Fruit fly (Drosophila melanogaster): ENCODE measurements around the gene Arp5.

Arp5 gene

DNA sequence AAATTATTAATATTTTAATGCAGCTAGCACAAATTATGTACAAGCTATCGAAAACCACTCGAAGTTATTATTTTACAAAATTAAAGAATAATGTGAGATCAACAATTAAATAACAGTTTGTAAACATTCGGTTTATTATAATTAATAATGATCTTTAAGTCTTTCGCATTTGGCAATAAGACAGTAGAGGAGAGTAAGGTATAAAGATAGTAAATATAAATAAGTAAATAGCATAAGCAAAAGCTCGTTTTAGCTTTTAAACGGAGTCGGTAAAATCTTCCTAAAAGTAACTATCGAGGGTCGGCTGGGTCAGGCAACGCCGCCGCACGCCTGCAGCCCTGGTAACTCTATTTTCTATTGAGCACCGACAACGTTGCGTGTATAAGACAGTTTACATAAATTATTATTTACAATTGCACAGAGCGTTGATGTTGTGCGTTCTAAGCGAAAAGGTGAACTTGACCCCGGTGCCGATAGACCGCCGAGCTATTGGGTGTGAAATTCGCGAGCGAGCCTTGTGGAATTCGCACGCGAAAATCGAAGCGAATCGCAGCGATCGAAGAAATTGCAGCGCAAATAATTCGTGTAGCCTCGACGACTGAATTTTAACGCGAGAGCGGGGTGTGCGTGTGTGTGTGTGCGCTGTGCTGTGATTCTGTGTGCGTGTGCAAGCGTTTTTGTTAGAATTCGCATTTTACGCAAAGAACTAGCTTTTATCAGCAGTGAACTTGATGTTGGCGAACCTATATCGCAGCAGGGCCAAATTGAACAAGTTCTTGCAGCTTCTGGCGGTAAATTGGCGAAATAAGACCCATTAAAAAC, 17.7 kb upstream of the Arp5 start, which contains the start of gene wrd (continued):
- TF ChIP-seq sug (tag; optimal IDR thresholded peaks at IDR 0.05) = no peak
- TF ChIP-seq wor (GFP tag; IDR thresholded peaks at IDR 0.05) = no peak
- no peak for TF ChIP-seq al (GFP tag; IDR thresholded peaks at IDR 0.05)
- no peak for TF ChIP-seq Ptx1 (GFP tag; IDR thresholded peaks at IDR 0.05)
- TF ChIP-seq cwo (GFP tag; optimal IDR thresholded peaks at IDR 0.05) = no peak
- TF ChIP-seq az2 (GFP tag; optimal IDR thresholded peaks at IDR 0.05) = no peak
- no peak for TF ChIP-seq HLH4C (GFP tag; IDR thresholded peaks at IDR 0.05; ENCODE audit: partially characterized antibody)
- no peak for TF ChIP-seq CG3726 (GFP tag; IDR thresholded peaks at IDR 0.05)
- no peak for TF ChIP-seq Bdp1 (GFP tag; optimal IDR thresholded peaks at IDR 0.05)
- no peak for TF ChIP-seq E2f2 (GFP tag; IDR thresholded peaks at IDR 0.05)
- TF ChIP-seq CG18599 (GFP tag; optimal IDR thresholded peaks at IDR 0.05) = no peak
- no peak for TF ChIP-seq bcd (GFP tag; optimal IDR thresholded peaks at IDR 0.05)
- TF ChIP-seq lov (optimal IDR thresholded peaks at IDR 0.05) = no peak
- TF ChIP-seq lov (GFP tag; IDR thresholded peaks at IDR 0.05) = no peak
- no peak for TF ChIP-seq org-1 (GFP tag; optimal IDR thresholded peaks at IDR 0.05)
- no peak for TF ChIP-seq Atf-2 (GFP tag; optimal IDR thresholded peaks at IDR 0.05)
- no peak for TF ChIP-seq Atf6 (GFP tag; IDR thresholded peaks at IDR 0.05)
- TF ChIP-seq ems (GFP tag; optimal IDR thresholded peaks at IDR 0.05) = no peak
- TF ChIP-seq grn (GFP tag; optimal IDR thresholded peaks at IDR 0.05) = no peak
- no peak for TF ChIP-seq Dip3 (GFP tag; optimal IDR thresholded peaks at IDR 0.05)
- TF ChIP-seq CkIIα-i1 (GFP tag; IDR thresholded peaks at IDR 0.05) = no peak
- TF ChIP-seq CG15073 (GFP tag; optimal IDR thresholded peaks at IDR 0.05) = no peak
- no peak for TF ChIP-seq CG12236 (GFP tag; optimal IDR thresholded peaks at IDR 0.05)
- TF ChIP-seq gcm (GFP tag; optimal IDR thresholded peaks at IDR 0.05) = no peak
- TF ChIP-seq CG8924 (tag; optimal IDR thresholded peaks at IDR 0.05) = peak; percentile 36
- TF ChIP-seq knrl (GFP tag; IDR thresholded peaks at IDR 0.05; ENCODE audit: partially characterized antibody) = no peak
- TF ChIP-seq CG4730 (GFP tag; IDR thresholded peaks at IDR 0.05) = no peak
- 0 out of 3 replicates have a peak, but pooled peaks have one; percentile 7 for TF ChIP-seq ci (GFP tag; IDR thresholded peaks at IDR 0.05)
- TF ChIP-seq CG4328 (GFP tag; optimal IDR thresholded peaks at IDR 0.05) = no peak
- no peak for TF ChIP-seq CG10979 (tag; optimal IDR thresholded peaks at IDR 0.05)
- no peak for TF ChIP-seq CG11247 (GFP tag; IDR thresholded peaks at IDR 0.05)
- peak; percentile 6 for TF ChIP-seq Dek (tag; optimal IDR thresholded peaks at IDR 0.05)
- no peak for TF ChIP-seq CG6791 (GFP tag; IDR thresholded peaks at IDR 0.05; ENCODE audit: partially characterized antibody)
- no peak for TF ChIP-seq Dp (GFP tag; optimal IDR thresholded peaks at IDR 0.05)
- TF ChIP-seq Elba2 (GFP tag; optimal IDR thresholded peaks at IDR 0.05) = no peak
- peak in 1 of 2 experiments; percentile 40 for TF ChIP-seq Hr51 (GFP tag; optimal IDR thresholded peaks at IDR 0.05)
- TF ChIP-seq twi (tag; optimal IDR thresholded peaks at IDR 0.05) = no peak
- TF ChIP-seq usp (GFP tag; optimal IDR thresholded peaks at IDR 0.05) = no peak
- no peak for TF ChIP-seq cad (GFP tag; optimal IDR thresholded peaks at IDR 0.05)
- no peak for TF ChIP-seq CG14050 (GFP tag; IDR thresholded peaks at IDR 0.05)
- TF ChIP-seq CG32532 (GFP tag; IDR thresholded peaks at IDR 0.05) = 0 out of 2 replicates have a peak, but pooled peaks have one; percentile 7
- no peak for TF ChIP-seq odd (GFP tag; optimal IDR thresholded peaks at IDR 0.05)
- no peak for TF ChIP-seq CG31365 (tag; optimal IDR thresholded peaks at IDR 0.05)
- no peak for TF ChIP-seq Trl (optimal IDR thresholded peaks at IDR 0.05)
- no peak for TF ChIP-seq Trl (GFP tag; optimal IDR thresholded peaks at IDR 0.05)
- TF ChIP-seq CG17328 (GFP tag; IDR thresholded peaks at IDR 0.05) = no peak
- TF ChIP-seq CG17568 (GFP tag; optimal IDR thresholded peaks at IDR 0.05) = no peak
- TF ChIP-seq Dad (GFP tag; optimal IDR thresholded peaks at IDR 0.05) = no peak
- no peak for TF ChIP-seq CG10274 (GFP tag; optimal IDR thresholded peaks at IDR 0.05)
- no peak for TF ChIP-seq Camta (GFP tag; optimal IDR thresholded peaks at IDR 0.05)
- TF ChIP-seq CG11456 (GFP tag; IDR thresholded peaks at IDR 0.05) = peak; percentile 58; the same call in 1 of the 3 replicates
